Fruit fly (Drosophila melanogaster) Kc167 (cell line): ENCODE data around the gene Acp76A.

Source experiments
- Myc ChIP-seq: fragments of >200 bp; optimal IDR thresholded peaks from 2 replicates; lab custom pipeline; 2017; ENCODE audit warnings: missing external identifiers
- Sin3A ChIP-seq: fragments of >200 bp; optimal IDR thresholded peaks from 2 replicates; lab custom pipeline; 2018; ENCODE audit warnings: missing external identifiers
- h ChIP-seq: fragments of >200 bp; optimal IDR thresholded peaks from 3 replicates; lab custom pipeline; 2018; ENCODE audit warnings: missing external identifiers
- insv ChIP-seq: fragments of >200 bp; optimal IDR thresholded peaks from 3 replicates; lab custom pipeline; 2018; ENCODE audit warnings: missing external identifiers
- psq ChIP-seq: fragments of >200 bp; optimal IDR thresholded peaks from 2 replicates; lab custom pipeline; 2017; ENCODE audit warnings: missing external identifiers
- ttk ChIP-seq: sonication (Bioruptor generic); optimal IDR thresholded peaks from 2 replicates; lab custom pipeline; 2017; ENCODE audit warnings: missing external identifiers

Acp76A gene

DNA sequence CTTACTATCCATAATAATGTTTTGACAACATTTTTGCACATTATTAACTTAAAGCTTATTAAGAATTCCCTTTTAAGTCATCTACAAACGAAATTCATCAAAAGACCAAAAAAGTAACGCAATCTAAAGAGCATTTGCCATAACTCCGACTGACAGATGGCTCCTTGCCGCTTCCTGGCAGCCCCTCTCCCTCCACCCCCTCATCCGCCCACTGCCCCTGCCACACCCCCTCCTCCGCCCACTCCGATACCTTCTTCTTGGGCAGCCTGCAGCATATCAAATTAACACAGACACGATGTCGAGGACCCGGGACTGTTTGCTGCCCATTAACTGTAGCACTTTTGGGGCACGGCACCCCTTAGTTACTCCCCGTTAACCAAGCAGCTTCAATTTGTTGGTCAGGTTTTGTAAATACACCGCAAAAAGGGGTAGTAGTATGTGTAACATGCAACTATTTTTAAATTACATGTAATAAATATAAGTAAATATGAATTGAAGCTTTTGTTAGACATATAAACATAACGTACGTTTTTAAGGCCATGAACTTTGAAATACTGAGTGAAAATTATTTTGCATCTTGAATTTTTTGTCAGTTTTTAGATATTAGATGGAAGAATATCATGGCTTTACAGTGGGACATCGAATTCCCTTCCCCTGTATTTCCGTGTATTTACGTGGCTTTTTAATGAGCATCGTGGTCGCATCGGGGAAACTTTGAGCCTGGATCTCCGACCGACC lies 16.5 kb downstream of the Acp76A start:
- no peak for TF ChIP-seq insv (lab: Kevin White, UChicago)
- no peak for TF ChIP-seq Myc (lab: Kevin White, UChicago)
- no peak for TF ChIP-seq h (lab: Kevin White, UChicago)
- no peak for TF ChIP-seq Sin3A (lab: Kevin White, UChicago)
- no peak for TF ChIP-seq ttk (lab: Kevin White, UChicago)
- TF ChIP-seq psq (lab: Kevin White, UChicago), result no peak

DNA sequence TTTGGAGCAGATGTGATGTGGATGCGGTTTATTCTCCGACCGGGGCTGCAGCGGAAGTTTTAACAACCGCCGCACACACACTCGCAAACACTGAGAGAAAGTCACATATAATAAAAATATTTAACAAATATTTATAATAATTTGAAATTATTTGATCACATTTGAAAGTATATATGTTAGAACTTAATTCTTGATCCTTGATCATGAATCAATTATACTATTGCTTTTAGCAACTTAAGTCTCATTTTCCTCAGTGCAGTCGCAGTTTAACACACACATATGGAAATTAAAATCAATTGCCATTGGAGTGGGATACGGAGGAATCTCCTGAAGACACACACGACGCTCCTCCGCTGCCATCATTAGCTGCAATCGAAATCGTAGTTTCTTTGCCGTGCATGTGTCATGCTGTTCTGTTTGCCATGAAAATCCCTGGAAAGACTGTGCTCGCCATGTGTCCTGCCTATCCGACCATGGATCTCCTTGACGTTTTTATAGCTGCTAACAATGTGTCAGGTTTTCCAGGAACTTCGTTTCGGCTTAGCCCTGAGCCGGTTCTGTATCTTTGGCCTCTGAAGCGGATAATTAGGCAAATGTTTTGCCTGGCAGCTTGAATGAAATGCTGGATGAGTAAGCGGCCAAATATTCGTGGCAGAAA lies 18.5 kb downstream of the Acp76A start:
- TF ChIP-seq h (lab: Kevin White, UChicago), result no peak
- no peak for TF ChIP-seq psq (lab: Kevin White, UChicago)
- TF ChIP-seq insv (lab: Kevin White, UChicago), result no peak
- no peak for TF ChIP-seq Myc (lab: Kevin White, UChicago)
- no peak for TF ChIP-seq Sin3A (lab: Kevin White, UChicago)
- TF ChIP-seq ttk (lab: Kevin White, UChicago), result no peak

DNA sequence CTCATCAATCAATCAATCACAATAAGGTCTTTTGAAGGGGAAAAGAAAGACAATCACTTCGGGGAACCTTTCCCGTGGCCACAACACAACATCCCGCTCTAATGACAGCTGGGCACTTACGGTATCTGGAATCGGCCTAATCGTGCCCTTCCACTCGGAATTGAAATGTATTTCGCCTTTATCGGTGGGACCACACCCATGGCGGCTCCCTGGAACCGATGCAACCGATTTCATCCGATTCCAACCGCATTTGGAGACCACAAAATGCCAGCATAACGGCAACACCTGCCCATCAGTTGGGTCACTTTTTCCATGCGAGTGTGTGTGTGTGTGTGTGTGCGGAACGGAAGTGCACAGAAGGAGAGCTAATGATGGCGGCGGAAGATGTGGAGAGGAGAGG lies 19.1 kb downstream of the Acp76A start:
- TF ChIP-seq insv (lab: Kevin White, UChicago) (no peak), Sin3A (lab: Kevin White, UChicago) (no peak), h (lab: Kevin White, UChicago) (no peak), ttk (lab: Kevin White, UChicago) (no peak), Myc (lab: Kevin White, UChicago) (no peak), psq (lab: Kevin White, UChicago) (no peak)

DNA sequence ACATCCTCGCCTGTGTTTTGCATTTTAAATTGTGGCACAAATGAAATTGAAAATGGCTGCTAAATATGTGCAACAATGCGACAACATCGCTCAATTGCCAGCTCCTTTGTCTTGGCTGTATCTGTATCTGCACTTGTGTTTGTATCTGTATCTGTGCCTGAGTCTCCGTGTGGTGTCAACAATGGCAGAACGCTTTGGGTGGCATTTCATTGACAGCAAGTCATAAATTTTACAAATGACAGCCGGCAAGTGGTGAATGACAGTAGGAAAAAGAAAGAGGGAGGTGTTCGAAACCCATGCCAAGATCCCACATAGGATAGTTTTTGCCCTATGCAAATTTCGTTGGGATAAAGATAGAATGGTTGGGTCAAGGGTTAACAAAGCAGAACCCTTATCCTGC lies 20.0 kb downstream of the Acp76A start:
- TF ChIP-seq Sin3A (lab: Kevin White, UChicago) (no peak), h (lab: Kevin White, UChicago) (no peak), ttk (lab: Kevin White, UChicago) (no peak), Myc (lab: Kevin White, UChicago) (no peak), psq (lab: Kevin White, UChicago) (no peak), insv (lab: Kevin White, UChicago) (no peak)

DNA sequence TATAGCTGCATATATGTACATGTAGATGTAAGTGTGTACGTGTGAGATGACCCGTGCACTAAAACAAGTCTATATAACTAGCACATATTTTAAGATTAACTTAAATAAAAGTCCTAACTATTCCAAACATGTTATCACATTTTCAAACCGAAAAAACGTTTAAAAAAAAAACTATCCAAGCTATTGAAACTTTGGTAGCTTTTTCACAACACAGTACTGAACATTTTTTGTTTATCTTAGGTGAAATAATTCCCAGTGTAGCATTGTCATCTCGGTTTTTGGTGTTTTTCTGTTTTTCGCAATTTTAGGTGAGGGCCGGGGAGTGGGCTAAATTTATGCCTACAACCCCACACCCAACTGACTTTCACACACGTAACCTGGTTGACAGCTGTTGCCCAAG lies 24.7 kb downstream of the Acp76A start:
- no peak for TF ChIP-seq Myc (lab: Kevin White, UChicago)
- TF ChIP-seq insv (lab: Kevin White, UChicago), result no peak
- no peak for TF ChIP-seq psq (lab: Kevin White, UChicago)
- TF ChIP-seq ttk (lab: Kevin White, UChicago), result no peak
- TF ChIP-seq Sin3A (lab: Kevin White, UChicago), result no peak
- no peak for TF ChIP-seq h (lab: Kevin White, UChicago)

DNA sequence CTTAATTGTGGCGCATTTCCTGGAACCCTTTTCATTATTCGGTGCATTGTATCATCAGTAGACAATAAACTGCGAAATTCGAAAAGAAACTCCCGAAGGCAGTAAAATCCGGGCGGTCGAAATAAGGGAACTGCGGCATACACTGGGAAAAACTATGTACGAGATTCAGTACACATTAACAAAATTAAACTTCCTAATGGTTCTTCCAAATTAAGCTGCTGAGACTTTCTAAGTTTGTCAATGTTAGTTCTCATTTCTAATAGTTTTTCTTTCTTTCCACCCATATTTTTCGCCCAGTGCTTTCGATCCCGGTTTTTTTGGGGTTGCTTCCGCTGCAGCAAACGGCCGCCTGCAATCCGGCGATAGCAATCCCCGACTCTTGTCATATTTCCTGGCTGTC lies 27.0 kb downstream of the Acp76A start:
- TF ChIP-seq Myc (lab: Kevin White, UChicago), result no peak
- TF ChIP-seq insv (lab: Kevin White, UChicago), result no peak
- no peak for TF ChIP-seq ttk (lab: Kevin White, UChicago)
- no peak for TF ChIP-seq psq (lab: Kevin White, UChicago)
- TF ChIP-seq h (lab: Kevin White, UChicago), result no peak
- TF ChIP-seq Sin3A (lab: Kevin White, UChicago), result no peak

DNA sequence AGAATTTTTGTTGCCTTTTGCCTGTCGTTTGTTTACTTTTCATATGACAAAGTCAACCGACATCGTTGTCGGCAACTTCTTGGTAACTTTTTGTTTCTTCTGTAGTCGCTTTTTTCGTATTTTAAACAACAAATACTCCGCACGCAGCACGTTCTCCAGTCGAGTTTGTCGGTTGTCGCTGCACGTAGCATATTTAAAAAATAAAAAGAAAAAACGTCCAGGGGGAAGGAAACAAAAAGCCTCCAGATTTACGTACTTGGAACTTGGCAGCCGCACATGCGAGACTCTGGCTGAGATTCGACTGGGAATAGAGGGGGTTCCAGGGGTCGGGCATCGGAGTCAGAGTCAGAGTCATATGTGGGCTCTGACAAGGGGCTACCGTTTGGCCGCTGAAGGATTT lies 30.1 kb downstream of the Acp76A start:
- TF ChIP-seq Sin3A (lab: Kevin White, UChicago) (no peak), psq (lab: Kevin White, UChicago) (no peak), ttk (lab: Kevin White, UChicago) (no peak), Myc (lab: Kevin White, UChicago) (no peak), insv (lab: Kevin White, UChicago) (no peak), h (lab: Kevin White, UChicago) (no peak)

DNA sequence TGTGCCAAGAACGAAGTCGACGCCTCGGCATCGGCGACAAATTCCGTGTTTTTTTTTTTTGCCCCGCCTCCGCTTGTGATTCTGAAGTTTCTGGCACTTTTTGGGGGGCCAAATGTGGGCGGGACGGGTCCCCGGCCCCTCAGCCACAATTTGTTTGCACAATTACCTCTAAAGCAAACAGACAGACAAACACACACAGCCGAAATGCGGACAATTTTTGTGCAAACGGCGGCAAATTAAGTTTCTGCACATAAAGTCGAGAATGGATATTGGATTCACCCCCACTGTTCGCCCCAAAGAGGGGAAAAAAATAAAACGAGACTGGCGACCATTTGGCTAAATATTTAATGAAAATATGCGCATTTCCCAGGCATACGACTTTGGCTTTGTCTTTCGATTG lies 31.4 kb downstream of the Acp76A start:
- TF ChIP-seq psq (lab: Kevin White, UChicago), result no peak
- TF ChIP-seq insv (lab: Kevin White, UChicago), result no peak
- TF ChIP-seq Sin3A (lab: Kevin White, UChicago), result no peak
- no peak for TF ChIP-seq h (lab: Kevin White, UChicago)
- TF ChIP-seq Myc (lab: Kevin White, UChicago), result no peak
- TF ChIP-seq ttk (lab: Kevin White, UChicago), result no peak

DNA sequence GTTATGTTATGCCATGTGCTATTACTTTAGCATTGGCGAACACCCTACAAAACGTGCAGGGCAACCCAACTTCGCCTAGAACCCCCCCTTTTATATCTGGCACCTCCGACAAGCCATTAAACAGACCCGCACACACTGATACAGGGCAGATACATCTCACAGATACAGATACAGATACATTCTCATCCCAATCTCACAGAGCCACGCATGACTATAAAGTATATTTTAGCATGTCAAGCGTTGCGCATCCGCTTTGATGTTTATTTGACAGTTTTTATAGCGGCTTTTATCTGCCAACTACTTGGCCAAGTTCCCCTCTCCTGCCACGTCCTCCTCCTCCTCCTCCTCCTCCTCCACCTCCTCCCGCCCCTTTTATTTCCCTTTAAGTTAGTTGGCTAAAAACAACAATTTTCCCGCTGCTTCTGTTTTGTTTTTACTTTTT lies 32.5 kb downstream of the Acp76A start:
- TF ChIP-seq Myc (lab: Kevin White, UChicago), result no peak
- TF ChIP-seq psq (lab: Kevin White, UChicago), result no peak
- TF ChIP-seq h (lab: Kevin White, UChicago), result no peak
- no peak for TF ChIP-seq Sin3A (lab: Kevin White, UChicago)
- no peak for TF ChIP-seq ttk (lab: Kevin White, UChicago)
- TF ChIP-seq insv (lab: Kevin White, UChicago), result no peak

DNA sequence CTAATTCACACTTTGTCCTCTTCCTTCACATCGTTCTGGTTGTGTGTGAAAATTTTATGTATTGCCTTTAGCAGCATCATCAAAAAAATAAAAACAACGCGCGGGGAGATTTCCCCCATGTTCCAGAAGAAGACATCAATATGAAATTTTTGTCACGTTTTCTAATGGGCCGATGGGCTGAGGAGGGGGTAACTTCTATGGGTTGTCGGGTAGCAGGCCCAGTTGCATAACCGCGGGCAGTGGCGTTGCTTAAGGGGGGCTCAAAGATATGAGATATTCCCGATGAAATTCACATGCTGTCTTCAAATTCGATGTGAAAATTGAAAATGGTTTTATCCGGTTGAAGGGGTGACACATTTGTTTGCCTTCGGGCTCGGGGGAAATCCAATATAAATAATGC lies 33.4 kb downstream of the Acp76A start:
- TF ChIP-seq h (lab: Kevin White, UChicago) (no peak), psq (lab: Kevin White, UChicago) (no peak), Sin3A (lab: Kevin White, UChicago) (no peak), insv (lab: Kevin White, UChicago) (no peak), Myc (lab: Kevin White, UChicago) (no peak), ttk (lab: Kevin White, UChicago) (no peak)

DNA sequence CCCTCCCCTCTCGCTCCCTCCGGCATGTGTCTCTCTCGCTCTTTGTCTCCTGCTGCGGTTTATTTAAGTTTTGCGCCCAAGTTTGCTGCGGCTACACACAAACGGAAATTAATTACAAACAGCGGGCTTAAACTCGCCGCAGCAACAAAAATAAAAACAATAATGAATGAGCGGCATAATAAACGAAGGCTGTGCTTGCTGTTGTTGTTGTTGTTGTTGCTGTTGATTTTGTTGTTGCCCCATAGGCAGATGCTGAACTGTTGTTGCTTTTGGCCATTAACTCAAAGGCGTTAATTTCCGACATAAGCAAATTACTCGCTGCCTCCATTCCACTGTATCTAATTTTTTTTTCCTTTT lies 35.0 kb downstream of the Acp76A start:
- TF ChIP-seq psq (lab: Kevin White, UChicago) (no peak), Sin3A (lab: Kevin White, UChicago) (no peak), h (lab: Kevin White, UChicago) (no peak), Myc (lab: Kevin White, UChicago) (no peak), insv (lab: Kevin White, UChicago) (no peak), ttk (lab: Kevin White, UChicago) (no peak)
